Fruit fly (Drosophila melanogaster) S2 (cell line): ENCODE measurements around the gene CG17681.
A peak's percentile ranks its signal among the peaks of the same experiment; 100 is the strongest.

Source experiments
- CG8478 ChIP-seq: fragments of >200 bp; optimal IDR thresholded peaks from 2 replicates; lab custom pipeline; 2018
- CTCF ChIP-seq, 2 experiments: fragments of >200 bp; optimal IDR thresholded peaks; 2 replicates each; lab custom pipeline; 2018

CG17681 gene

dm6 chr2L:18141471-18142345 is 11.2 kb upstream of the CG17681 start:
- no peak for TF ChIP-seq CTCF (optimal IDR thresholded peaks at IDR 0.05; lab: Kevin White, UChicago)
- no peak for TF ChIP-seq CG8478 (lab: Kevin White, UChicago)

DNA sequence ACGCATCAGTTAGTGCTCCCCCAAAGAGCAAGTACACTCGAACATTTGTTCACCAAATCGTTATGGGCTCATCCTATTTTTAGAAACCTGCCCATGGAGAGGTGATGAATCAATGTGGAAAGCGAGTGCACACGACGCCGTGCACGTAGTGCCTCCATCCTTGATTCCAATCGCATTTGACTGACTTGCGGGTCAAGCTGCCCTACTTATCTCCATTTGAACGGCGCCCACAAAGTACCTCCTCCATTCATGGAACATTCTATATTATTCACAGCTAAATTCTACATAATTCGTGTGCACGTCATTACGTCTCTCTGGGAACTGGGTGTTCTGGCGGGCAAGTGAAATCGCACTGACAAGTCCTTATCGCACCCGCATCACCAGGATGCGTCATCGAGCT is 9.7 kb upstream of the CG17681 start:
- no peak for TF ChIP-seq CG8478 (lab: Kevin White, UChicago)

DNA sequence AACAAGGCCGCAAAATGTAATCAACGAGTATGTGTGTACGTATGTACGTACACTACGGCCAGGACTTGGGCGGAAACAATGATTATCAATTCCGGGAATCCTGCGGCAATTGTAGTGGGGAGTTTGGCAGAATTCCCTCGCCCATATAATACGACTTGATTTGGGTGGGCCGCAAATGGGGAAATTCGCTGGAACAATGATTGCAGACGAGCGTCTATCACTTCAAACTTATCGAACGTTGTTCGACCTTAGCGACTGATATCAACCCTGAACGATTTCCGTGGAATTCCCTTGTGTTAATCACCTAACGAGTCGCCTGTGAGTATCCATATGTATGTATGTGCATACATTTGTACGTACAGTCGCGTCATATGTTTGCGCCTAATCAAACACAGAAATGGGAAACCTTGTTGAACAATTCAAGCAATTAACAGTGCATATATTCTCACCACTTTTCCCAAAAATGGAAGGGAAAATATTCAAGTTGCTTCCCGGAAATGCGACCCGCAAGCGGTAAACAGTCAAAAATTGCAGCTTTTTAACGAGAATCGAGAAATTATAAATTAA is 8.6 kb upstream of the CG17681 start:
- TF ChIP-seq CTCF (optimal IDR thresholded peaks at IDR 0.05; lab: Kevin White, UChicago) (no peak), CG8478 (lab: Kevin White, UChicago) (no peak)

DNA sequence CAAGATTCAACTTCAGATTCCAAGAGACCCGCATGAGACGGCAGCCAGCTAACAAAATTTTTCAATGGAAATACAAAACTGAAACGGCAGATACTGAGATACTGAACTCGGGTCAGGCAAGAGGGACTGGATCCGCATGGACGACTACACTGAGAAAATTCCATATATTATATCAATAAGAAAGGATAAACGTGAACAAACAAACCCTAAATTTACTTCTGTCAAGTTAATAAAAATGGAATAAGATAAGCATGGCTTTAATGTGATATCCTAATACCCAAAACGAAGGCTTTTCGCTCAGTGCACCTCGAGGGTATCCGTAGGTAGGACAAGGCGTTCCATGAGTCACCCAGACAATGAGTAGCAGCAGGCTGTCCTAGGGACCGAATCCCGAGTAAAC is 7.7 kb upstream of the CG17681 start:
- no peak for TF ChIP-seq CG8478 (lab: Kevin White, UChicago)
- TF ChIP-seq CTCF (optimal IDR thresholded peaks at IDR 0.05; lab: Kevin White, UChicago) = no peak

- TF ChIP-seq CTCF (optimal IDR thresholded peaks at IDR 0.05; lab: Kevin White, UChicago) (no peak), CG8478 (lab: Kevin White, UChicago) (no peak)
These were observed 7.1 kb upstream of the CG17681 start for dm6 chr2L:18145826-18146225.

DNA sequence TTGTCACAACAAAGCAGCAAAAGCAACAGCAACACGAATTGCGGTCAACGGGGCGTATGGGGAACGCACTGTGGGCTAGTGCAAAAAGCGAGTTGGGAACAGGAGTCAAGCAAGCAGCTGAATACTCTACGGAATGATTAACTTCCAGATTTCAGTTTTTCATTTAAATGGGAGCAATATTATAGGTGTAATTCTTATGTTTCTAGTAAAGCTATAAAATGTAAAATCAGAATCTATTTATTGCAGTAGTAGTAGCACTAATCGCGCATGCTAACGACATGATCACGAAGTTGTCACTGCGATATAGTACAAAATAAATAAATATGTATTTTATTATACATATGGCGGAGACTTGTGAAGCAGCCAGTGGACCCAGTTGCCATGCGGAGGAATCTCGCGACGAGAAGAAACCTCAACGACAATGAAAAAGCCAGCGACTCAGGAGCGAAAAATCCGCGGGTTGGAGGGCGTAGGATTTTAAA is 6.3 kb upstream of the CG17681 start:
- TF ChIP-seq CG8478 (lab: Kevin White, UChicago) (no peak), CTCF (optimal IDR thresholded peaks at IDR 0.05; lab: Kevin White, UChicago) (no peak)

- TF ChIP-seq CG8478 (lab: Kevin White, UChicago) (no peak), CTCF (optimal IDR thresholded peaks at IDR 0.05; lab: Kevin White, UChicago) (no peak)
These were observed 5.3 kb upstream of the CG17681 start for dm6 chr2L:18147511-18148072.

DNA sequence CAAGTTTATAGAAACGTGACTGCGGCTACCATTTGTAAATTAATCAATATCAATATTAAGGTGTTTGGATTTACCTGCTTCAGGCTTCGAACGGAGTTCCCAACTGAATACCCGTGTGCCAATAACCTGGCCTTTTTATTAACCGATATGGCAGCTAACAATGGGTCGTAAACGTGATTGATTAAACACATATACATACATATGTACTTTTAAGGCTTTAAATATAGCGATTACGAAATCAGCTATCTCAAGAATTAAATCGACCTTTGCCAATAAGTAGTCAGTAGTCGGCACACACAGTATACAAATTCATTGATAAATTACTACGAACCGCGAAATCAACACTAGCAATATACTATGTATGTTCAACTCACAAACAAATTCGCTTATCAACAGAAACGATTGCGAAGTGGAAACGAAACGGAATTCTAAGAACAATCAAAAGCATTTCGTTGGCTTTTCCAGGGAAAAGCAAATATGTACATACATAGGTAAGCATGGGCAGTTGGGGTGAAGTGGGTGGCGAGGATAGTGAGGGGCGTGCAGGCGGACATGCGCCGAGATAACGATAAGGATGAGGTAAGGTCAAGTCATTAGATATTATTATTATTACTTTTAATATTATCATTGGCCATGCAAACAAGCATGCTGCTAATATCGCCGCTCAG is 4.2 kb upstream of the CG17681 start:
- no peak for TF ChIP-seq CG8478 (lab: Kevin White, UChicago)
- TF ChIP-seq CTCF (optimal IDR thresholded peaks at IDR 0.05; lab: Kevin White, UChicago) = no peak

- TF ChIP-seq CG8478 (lab: Kevin White, UChicago) (no peak), CTCF (optimal IDR thresholded peaks at IDR 0.05; lab: Kevin White, UChicago) (no peak)
These were observed 3.0 kb upstream of the CG17681 start for dm6 chr2L:18149903-18150302.

dm6 chr2L:18150393-18151133 is 2.4 kb upstream of the CG17681 start:
- TF ChIP-seq CTCF (optimal IDR thresholded peaks at IDR 0.05; lab: Kevin White, UChicago) (no peak), CG8478 (lab: Kevin White, UChicago) (no peak)

dm6 chr2L:18151134-18151825 is 1.6 kb upstream of the CG17681 start:
- TF ChIP-seq CTCF (optimal IDR thresholded peaks at IDR 0.05; lab: Kevin White, UChicago) = no peak

DNA sequence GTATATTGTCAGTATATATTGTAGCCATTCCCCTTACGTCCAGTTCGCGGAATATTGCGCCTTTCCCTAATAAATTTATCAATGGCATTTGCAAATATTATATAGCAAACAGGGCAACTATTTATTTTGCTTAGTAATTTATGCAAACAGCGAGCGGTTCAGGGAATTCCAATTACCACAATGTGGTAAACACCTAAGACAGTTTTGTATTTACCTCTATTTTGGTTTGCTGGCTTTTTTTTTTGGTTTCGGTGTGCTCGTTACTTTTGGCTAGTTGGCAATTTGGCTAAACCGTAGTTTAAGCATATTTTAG is 1.1 kb upstream of the CG17681 start:
- TF ChIP-seq CTCF (optimal IDR thresholded peaks at IDR 0.05; lab: Kevin White, UChicago) = no peak
- TF ChIP-seq CG8478 (lab: Kevin White, UChicago) = no peak

DNA sequence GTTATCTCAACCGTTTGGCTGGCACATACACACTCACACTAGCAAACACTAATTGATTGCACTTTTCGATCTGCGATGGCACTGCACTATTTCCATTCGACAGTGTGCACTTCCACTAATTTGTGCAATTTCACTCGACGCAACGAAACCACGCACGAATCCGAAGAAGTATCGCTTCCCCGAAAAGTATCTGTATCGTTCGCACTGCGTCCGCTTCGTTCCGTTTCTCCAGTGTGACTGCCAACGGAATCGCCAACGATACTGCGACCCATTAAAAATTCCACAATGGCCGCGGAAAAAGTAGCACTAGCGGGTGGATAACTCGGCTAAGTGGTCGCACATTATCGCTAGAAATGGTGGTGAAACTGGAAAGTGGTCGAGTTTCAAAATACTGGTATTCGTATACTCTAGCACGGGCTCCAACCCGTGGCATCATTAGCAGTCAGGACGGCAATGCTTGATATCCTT is 717 bp upstream of the CG17681 start, which contains the start of gene Socs36E:
Gene Socs36E (minus strand): TSS at position 246 of the 468 bp plus-strand sequence.
- TF ChIP-seq CG8478 (lab: Kevin White, UChicago) (no peak), CTCF (optimal IDR thresholded peaks at IDR 0.05; lab: Kevin White, UChicago) (peak; percentile 82 to 89)

DNA sequence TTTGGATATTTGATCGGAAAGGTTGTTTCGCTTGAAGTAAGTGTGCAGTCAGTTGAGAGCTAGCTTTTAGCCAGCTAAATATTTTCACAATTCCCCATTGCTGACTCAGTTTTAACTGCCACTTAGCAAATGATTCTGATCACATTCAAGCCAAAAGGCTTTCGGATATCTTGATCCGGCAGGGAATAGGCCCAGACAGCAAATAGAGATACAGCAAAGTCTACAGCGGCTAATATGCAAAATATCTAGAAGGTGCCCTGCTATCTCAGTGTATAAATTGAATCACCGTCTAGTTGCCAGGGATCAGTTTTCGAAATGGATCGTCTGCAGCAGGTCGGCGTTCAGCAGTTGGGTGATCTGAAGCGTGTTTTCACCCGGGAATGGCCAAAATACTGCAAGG is 1.6 kb downstream of the CG17681 start, which contains the start of gene CG15155:
Gene CG15155 (plus strand): TSS at position 301 of the 400 bp plus-strand sequence.
- TF ChIP-seq CTCF (optimal IDR thresholded peaks at IDR 0.05; lab: Kevin White, UChicago) = no peak
- TF ChIP-seq CG8478 (lab: Kevin White, UChicago) = no peak
